Fruit fly (Drosophila melanogaster) whole organism, embryonic: ENCODE results near the gene CG43273.
A peak's percentile ranks its signal among the peaks of the same experiment; 100 is the strongest.

Experiments
- Ada2b ChIP-seq: fragments of 200-800 bp; sonication (Bioruptor generic); IDR thresholded peaks from 2 replicates; pipeline ENCODE4 v1.3.6; 2022; ENCODE audit warnings: missing biosample characterization, missing genetic modification characterization
- BEAF-32 ChIP-seq: fragments of 200-800 bp; sonication (Bioruptor generic); optimal IDR thresholded peaks from 3 replicates; lab custom pipeline; 2017; ENCODE audit warnings: missing biosample characterization, missing genetic modification characterization, mild to moderate bottlenecking, moderate library complexity, missing genetic modification reagents
- CG11247 ChIP-seq: fragments of 200-800 bp; sonication (Bioruptor generic); IDR thresholded peaks from 2 replicates; pipeline ENCODE4 v1.3.6; 2022; ENCODE audit warnings: missing biosample characterization, missing genetic modification characterization
- CG11695 ChIP-seq: fragments of 200-800 bp; sonication (Bioruptor generic); IDR thresholded peaks from 3 replicates; pipeline ENCODE4 v1.3.6; 2022; ENCODE audit warnings: missing biosample characterization, missing genetic modification characterization
- CG12071 ChIP-seq: fragments of 200-800 bp; sonication (Bioruptor generic); optimal IDR thresholded peaks from 3 replicates; lab custom pipeline; 2018; ENCODE audit warnings: missing biosample characterization, mild to moderate bottlenecking, missing genetic modification characterization
- CG15073 ChIP-seq: fragments of 200-800 bp; sonication (Bioruptor generic); optimal IDR thresholded peaks from 2 replicates; lab custom pipeline; 2016; ENCODE audit warnings: missing biosample characterization, missing genetic modification characterization
- CG1529 ChIP-seq: fragments of 200-800 bp; sonication (Bioruptor generic); optimal IDR thresholded peaks from 3 replicates; lab custom pipeline; 2018; ENCODE audit warnings: missing biosample characterization, missing genetic modification characterization
- CG16813 ChIP-seq: fragments of 200-800 bp; sonication (Bioruptor generic); IDR thresholded peaks from 3 replicates; pipeline ENCODE4 v1.3.6; 2022; ENCODE audit warnings: missing biosample characterization, missing genetic modification characterization; ENCODE audit not compliant: partially characterized antibody
- CG17359 ChIP-seq: fragments of 200-800 bp; sonication (Bioruptor generic); optimal IDR thresholded peaks from 3 replicates; lab custom pipeline; 2018; ENCODE audit warnings: missing biosample characterization, mild to moderate bottlenecking, missing genetic modification characterization, moderate library complexity
- CG3065 ChIP-seq: fragments of 200-800 bp; sonication (Bioruptor generic); optimal IDR thresholded peaks from 2 replicates; lab custom pipeline; 2016; ENCODE audit warnings: missing biosample characterization, missing genetic modification characterization
- CG4282 ChIP-seq: fragments of 200-800 bp; sonication (Bioruptor generic); optimal IDR thresholded peaks from 2 replicates; lab custom pipeline; 2016; ENCODE audit warnings: missing biosample characterization, missing genetic modification characterization
- CG4328 ChIP-seq: fragments of 200-800 bp; sonication (Bioruptor generic); optimal IDR thresholded peaks from 3 replicates; lab custom pipeline; 2017; ENCODE audit warnings: missing biosample characterization, missing genetic modification reagents, missing genetic modification characterization
- CG5953 ChIP-seq: fragments of 200-800 bp; sonication (Bioruptor generic); IDR thresholded peaks from 2 replicates; pipeline ENCODE4 v1.3.6; 2022; ENCODE audit warnings: missing biosample characterization, missing genetic modification characterization
- CG6765 ChIP-seq: fragments of 200-800 bp; sonication (Bioruptor generic); optimal IDR thresholded peaks from 3 replicates; lab custom pipeline; 2017; ENCODE audit warnings: missing biosample characterization, mild to moderate bottlenecking, missing genetic modification characterization
- CG6791 ChIP-seq: fragments of 200-800 bp; sonication (Bioruptor generic); IDR thresholded peaks from 3 replicates; pipeline ENCODE4 v1.3.6; 2022; ENCODE audit warnings: missing biosample characterization, missing genetic modification characterization; ENCODE audit not compliant: partially characterized antibody
- CG9609 ChIP-seq: fragments of 200-800 bp; sonication (Bioruptor generic); optimal IDR thresholded peaks from 3 replicates; lab custom pipeline; 2016; ENCODE audit warnings: missing biosample characterization, missing genetic modification characterization
- CG9797 ChIP-seq: fragments of 200-800 bp; sonication (Bioruptor generic); optimal IDR thresholded peaks from 3 replicates; lab custom pipeline; 2018; ENCODE audit warnings: missing biosample characterization, mild to moderate bottlenecking, missing genetic modification characterization
- Dbx ChIP-seq: fragments of 200-800 bp; sonication (Bioruptor generic); IDR thresholded peaks from 3 replicates; pipeline ENCODE4 v1.3.6; 2022; ENCODE audit warnings: missing biosample characterization, missing genetic modification characterization
- Deaf1 ChIP-seq: fragments of 200-800 bp; optimal IDR thresholded peaks from 3 replicates; lab custom pipeline; 2019; ENCODE audit warnings: missing biosample characterization, mild to moderate bottlenecking, missing genetic modification characterization, moderate library complexity
- Doc3 ChIP-seq: fragments of 200-800 bp; sonication (Bioruptor generic); IDR thresholded peaks from 3 replicates; pipeline ENCODE4 v1.3.6; 2022; ENCODE audit warnings: missing biosample characterization, missing genetic modification characterization; ENCODE audit not compliant: partially characterized antibody
- E2f1 ChIP-seq: fragments of 200-800 bp; sonication (Bioruptor generic); IDR thresholded peaks from 2 replicates; pipeline ENCODE4 v1.3.6; 2022; ENCODE audit warnings: missing biosample characterization, missing genetic modification characterization
- E2f2 ChIP-seq: fragments of 200-800 bp; sonication (Bioruptor generic); IDR thresholded peaks from 2 replicates; pipeline ENCODE4 v1.3.6; 2022; ENCODE audit warnings: missing biosample characterization, missing genetic modification characterization
- Ets97D ChIP-seq: fragments of 200-800 bp; sonication (Bioruptor generic); optimal IDR thresholded peaks from 3 replicates; lab custom pipeline; 2016; ENCODE audit warnings: missing biosample characterization, missing genetic modification characterization
- GATAe ChIP-seq: fragments of 200-800 bp; sonication (Bioruptor generic); conservative IDR thresholded peaks from 2 replicates; pipeline ENCODE4 v1.3.6; 2022; ENCODE audit warnings: missing biosample characterization, missing genetic modification characterization
- H2.0 ChIP-seq: fragments of 200-800 bp; sonication (Bioruptor generic); IDR thresholded peaks from 2 replicates; pipeline ENCODE4 v1.3.6; 2022; ENCODE audit warnings: missing biosample characterization, missing genetic modification characterization
- HLH4C ChIP-seq: fragments of 200-800 bp; sonication (Bioruptor generic); IDR thresholded peaks from 3 replicates; pipeline ENCODE4 v1.3.6; 2022; ENCODE audit warnings: missing biosample characterization, missing genetic modification characterization; ENCODE audit not compliant: partially characterized antibody
- HmgD ChIP-seq: fragments of 200-800 bp; sonication (Bioruptor generic); optimal IDR thresholded peaks from 3 replicates; lab custom pipeline; 2016; ENCODE audit warnings: missing biosample characterization, missing genetic modification characterization
- MESR4 ChIP-seq: fragments of 200-800 bp; sonication (Bioruptor generic); optimal IDR thresholded peaks from 2 replicates; lab custom pipeline; 2018; ENCODE audit warnings: missing biosample characterization, mild to moderate bottlenecking, missing genetic modification characterization, moderate library complexity
- Scr ChIP-seq: fragments of 200-800 bp; sonication (Bioruptor generic); IDR thresholded peaks from 2 replicates; pipeline ENCODE4 v1.3.6; 2022; ENCODE audit warnings: missing biosample characterization, missing genetic modification characterization; ENCODE audit not compliant: partially characterized antibody
- TFAM ChIP-seq: fragments of 200-800 bp; sonication (Bioruptor generic); optimal IDR thresholded peaks from 2 replicates; lab custom pipeline; 2017; ENCODE audit warnings: missing biosample characterization, missing genetic modification characterization, inconsistent platforms
- ab ChIP-seq: fragments of 200-800 bp; sonication (Bioruptor generic); optimal IDR thresholded peaks from 2 replicates; lab custom pipeline; 2016; ENCODE audit warnings: missing biosample characterization, missing genetic modification characterization
- ato ChIP-seq: fragments of 200-800 bp; sonication (Bioruptor generic); IDR thresholded peaks from 2 replicates; pipeline ENCODE4 v1.3.6; 2022; ENCODE audit warnings: missing biosample characterization, missing genetic modification characterization; ENCODE audit not compliant: partially characterized antibody
- bbx ChIP-seq: fragments of 200-800 bp; sonication (Bioruptor generic); IDR thresholded peaks from 2 replicates; pipeline ENCODE4 v1.3.6; 2022; ENCODE audit warnings: missing biosample characterization, missing genetic modification characterization; ENCODE audit not compliant: partially characterized antibody
- cg ChIP-seq: fragments of 200-800 bp; sonication (Bioruptor generic); optimal IDR thresholded peaks from 3 replicates; lab custom pipeline; 2019; ENCODE audit warnings: missing biosample characterization, mild to moderate bottlenecking, missing genetic modification characterization, moderate library complexity
- chinmo ChIP-seq: fragments of 200-800 bp; sonication (Bioruptor generic); IDR thresholded peaks from 4 replicates; pipeline ENCODE4 v1.3.6; 2022; ENCODE audit warnings: missing biosample characterization, missing genetic modification characterization; ENCODE audit not compliant: partially characterized antibody
- dmrt11E ChIP-seq: fragments of 200-800 bp; sonication (Bioruptor generic); optimal IDR thresholded peaks from 3 replicates; lab custom pipeline; 2018; ENCODE audit warnings: missing biosample characterization, mild to moderate bottlenecking, missing genetic modification characterization, moderate library complexity
- dysf ChIP-seq: fragments of 200-800 bp; sonication (Bioruptor generic); IDR thresholded peaks from 3 replicates; pipeline ENCODE4 v1.3.6; 2022; ENCODE audit warnings: missing biosample characterization, missing genetic modification characterization
- fd64A ChIP-seq: fragments of 200-800 bp; sonication (Bioruptor generic); optimal IDR thresholded peaks from 3 replicates; lab custom pipeline; 2018; ENCODE audit warnings: missing biosample characterization, mild to moderate bottlenecking, missing genetic modification characterization
- gce ChIP-seq: fragments of 200-800 bp; sonication (Bioruptor generic); IDR thresholded peaks from 3 replicates; pipeline ENCODE4 v1.3.6; 2022; ENCODE audit warnings: missing biosample characterization, missing genetic modification characterization
- gcm ChIP-seq: fragments of 200-800 bp; sonication (Bioruptor generic); optimal IDR thresholded peaks from 2 replicates; lab custom pipeline; 2019; ENCODE audit warnings: missing biosample characterization, mild to moderate bottlenecking, missing genetic modification characterization, moderate library complexity
- lov ChIP-seq, 2 experiments: fragments of 200-800 bp in 1 of 2; fragments of >200 bp in 1 of 2; sonication (Bioruptor generic) in 1 of 2; IDR thresholded peaks in 1 of 2; optimal IDR thresholded peaks in 1 of 2; 2 replicates in 1 of 2; 3 replicates in 1 of 2; pipeline versions ENCODE4 v1.3.6 to Lab custom; 2017 to 2022; ENCODE audit warnings: missing biosample characterization in 1 of 2, missing genetic modification characterization in 1 of 2
- sc ChIP-seq, 3 experiments: fragments of >200 bp in 2 of 3; fragments of 200-800 bp in 1 of 3; sonication (Bioruptor generic) in 1 of 3; optimal IDR thresholded peaks; 2 replicates in 2 of 3; 3 replicates in 1 of 3; lab custom pipeline; 2017; ENCODE audit warnings: mild to moderate bottlenecking in 1 of 3, missing biosample characterization in 1 of 3, missing genetic modification characterization in 1 of 3, missing genetic modification reagents in 1 of 3
- sqz ChIP-seq: fragments of 200-800 bp; sonication (Bioruptor generic); optimal IDR thresholded peaks from 3 replicates; lab custom pipeline; 2018; ENCODE audit warnings: missing biosample characterization, mild to moderate bottlenecking, missing genetic modification characterization
- vvl ChIP-seq: fragments of 200-800 bp; sonication (Bioruptor generic); IDR thresholded peaks from 2 replicates; pipeline ENCODE4 v1.3.6; 2022; ENCODE audit warnings: missing biosample characterization, missing genetic modification characterization
- zen2 ChIP-seq: fragments of 200-800 bp; sonication (Bioruptor generic); IDR thresholded peaks from 3 replicates; pipeline ENCODE4 v1.3.6; 2022; ENCODE audit warnings: missing biosample characterization, missing genetic modification characterization; ENCODE audit not compliant: partially characterized antibody

CG43273 gene

DNA sequence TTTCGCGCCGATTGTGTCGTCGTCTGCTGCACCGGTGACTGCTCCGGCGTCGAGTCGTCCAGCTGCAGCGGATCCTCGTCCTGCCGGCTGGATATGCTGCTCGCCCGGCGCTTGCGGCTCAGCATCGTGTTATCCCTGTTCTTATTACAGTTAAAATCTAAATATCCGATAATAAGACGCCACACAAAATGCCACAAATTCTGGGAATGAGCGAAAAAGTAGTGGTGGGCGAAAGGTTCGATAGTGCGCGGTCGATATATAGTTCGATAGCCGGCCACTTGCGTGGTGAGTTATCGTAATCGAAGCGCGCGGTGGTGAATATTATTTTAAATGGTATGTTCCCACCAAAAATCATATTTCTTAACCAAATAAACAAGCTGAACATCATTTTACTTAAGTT lies 25.1 kb upstream of the CG43273 start, which contains the start of gene polybromo (continued):
- TF ChIP-seq Ada2b: no peak
- TF ChIP-seq CG6791 (GFP tag; lab: Robert Waterston, UW): peak; percentile 93
- peak; percentile 86 for TF ChIP-seq zen2 (GFP tag; lab: Robert Waterston, UW)
- TF ChIP-seq E2f1 (GFP tag; lab: Robert Waterston, UW): peak; percentile 64
- peak; percentile 73 for TF ChIP-seq CG16813 (GFP tag; lab: Robert Waterston, UW)
- no peak for TF ChIP-seq Deaf1 (tag; lab: Kevin White, UChicago)
- no peak for TF ChIP-seq GATAe
- no peak for TF ChIP-seq sqz (GFP tag; lab: Kevin White, UChicago)
- TF ChIP-seq CG9797 (GFP tag; lab: Kevin White, UChicago): peak; percentile 41
- peak; percentile 83 for TF ChIP-seq HLH4C (GFP tag; lab: Robert Waterston, UW)
- peak; percentile 33 for TF ChIP-seq Ets97D (GFP tag; lab: Kevin White, UChicago)
- peak; percentile 93 for TF ChIP-seq chinmo
- peak; percentile 87 for TF ChIP-seq Doc3 (GFP tag; lab: Robert Waterston, UW)
- TF ChIP-seq ato (GFP tag; lab: Robert Waterston, UW): peak; percentile 84
- peak; percentile 16; the same call in 1 of the 3 replicates for TF ChIP-seq Dbx
- peak; percentile 90 for TF ChIP-seq Scr
- peak; percentile 76 for TF ChIP-seq BEAF-32
- TF ChIP-seq bbx: peak; percentile 92
- TF ChIP-seq MESR4 (GFP tag; lab: Kevin White, UChicago): peak; percentile 76

DNA sequence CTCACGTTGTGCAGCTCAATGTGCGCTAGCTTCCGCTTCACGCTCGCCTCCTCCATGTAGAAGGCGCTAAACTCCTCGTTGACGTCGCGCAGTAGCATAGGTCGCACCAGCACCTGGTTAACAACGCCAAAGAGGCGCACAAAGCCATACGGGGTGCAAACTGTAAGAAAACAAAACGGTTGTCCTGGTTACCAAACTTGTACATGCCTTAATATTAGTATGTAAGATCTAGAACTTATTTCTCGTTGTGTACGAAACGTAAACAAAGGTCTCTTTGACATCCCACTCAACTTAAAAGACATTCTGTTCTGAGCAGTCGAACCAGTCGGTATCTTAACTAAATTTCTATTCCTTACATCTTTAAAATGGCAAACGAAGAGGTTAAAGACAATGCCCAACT lies 22.8 kb upstream of the CG43273 start, which contains the start of gene CG6980:
TSS of gene CG6980 (plus strand) at position 301 of the 400 bp plus-strand sequence.
- TF ChIP-seq lov (optimal IDR thresholded peaks at IDR 0.05; lab: Kevin White, UChicago) (no peak), lov (GFP tag; IDR thresholded peaks at IDR 0.05; lab: Robert Waterston, UW) (0 out of 3 replicates have a peak, but pooled peaks have one; percentile 12), CG5953 (no peak)
- TF ChIP-seq, all 482 proteins: peak for 1

DNA sequence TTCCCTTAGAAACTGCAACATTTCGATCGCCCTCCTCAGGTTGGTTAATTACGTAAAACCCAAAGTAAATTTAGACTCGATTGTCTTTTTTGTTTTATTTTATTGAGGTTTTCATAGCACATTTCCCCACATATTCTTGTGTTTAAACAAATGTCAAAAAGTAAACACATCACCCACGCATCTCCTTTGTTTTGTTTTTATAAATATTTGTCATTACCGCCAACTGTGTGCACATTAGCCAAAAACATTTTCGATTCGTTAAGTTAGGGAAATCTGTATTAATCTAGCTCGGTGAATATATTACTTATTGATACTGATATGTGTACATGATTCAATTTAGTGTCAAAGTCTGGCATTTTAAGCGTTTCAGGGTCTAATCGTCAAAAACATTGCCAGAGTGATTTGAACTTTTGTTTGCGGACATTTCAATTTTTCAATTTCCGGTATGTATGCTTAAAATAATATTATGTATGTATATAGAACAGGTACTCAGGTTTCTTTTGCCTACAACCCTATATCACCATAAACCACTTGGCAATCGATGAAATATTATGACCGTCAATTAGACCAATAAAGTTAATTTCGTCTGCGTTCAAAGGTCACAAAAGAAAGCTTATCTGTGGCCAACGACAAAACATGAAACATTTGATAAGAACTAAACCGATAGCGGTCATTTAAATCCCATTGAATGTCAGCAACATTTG lies 20.4 kb upstream of the CG43273 start:
- TF ChIP-seq CG15073 (GFP tag; lab: Kevin White, UChicago): no peak
- no peak for TF ChIP-seq HmgD
- TF ChIP-seq H2.0: no peak
- TF ChIP-seq CG11695 (GFP tag; lab: Robert Waterston, UW): 0 out of 3 replicates have a peak, but pooled peaks have one; percentile 11
- TF ChIP-seq fd64A (GFP tag; lab: Kevin White, UChicago): peak; percentile 76
- no peak for TF ChIP-seq CG9609 (GFP tag; lab: Kevin White, UChicago)
- TF ChIP-seq CG1529 (GFP tag; lab: Kevin White, UChicago): peak; percentile 39
- TF ChIP-seq sc (optimal IDR thresholded peaks at IDR 0.05; lab: Kevin White, UChicago): no peak
- TF ChIP-seq sc (GFP tag; optimal IDR thresholded peaks at IDR 0.05; lab: Kevin White, UChicago): no peak
- TF ChIP-seq cg: no peak
- TF ChIP-seq CG4328: peak; percentile 61
- peak; percentile 65 for TF ChIP-seq CG17359 (tag; lab: Kevin White, UChicago)
- TF ChIP-seq vvl: no peak
- TF ChIP-seq CG11247 (GFP tag; lab: Robert Waterston, UW): no peak
- TF ChIP-seq dysf (GFP tag; lab: Robert Waterston, UW): no peak
- TF ChIP-seq E2f2: no peak
- TF ChIP-seq gcm: peak; percentile 44
- no peak for TF ChIP-seq CG4282 (GFP tag; lab: Kevin White, UChicago)
- TF ChIP-seq CG12071 (GFP tag; lab: Kevin White, UChicago): peak; percentile 59
- TF ChIP-seq CG6765 (GFP tag; lab: Kevin White, UChicago): peak; percentile 69
- TF ChIP-seq dmrt11E (tag; lab: Kevin White, UChicago): peak; percentile 12
- no peak for TF ChIP-seq TFAM
- no peak for TF ChIP-seq ab (GFP tag; lab: Kevin White, UChicago)
- TF ChIP-seq lov (optimal IDR thresholded peaks at IDR 0.05; lab: Kevin White, UChicago): no peak
- TF ChIP-seq lov (GFP tag; IDR thresholded peaks at IDR 0.05; lab: Robert Waterston, UW): no peak
- TF ChIP-seq gce (GFP tag; lab: Robert Waterston, UW): no peak
- TF ChIP-seq CG3065: no peak
